Worm (Caenorhabditis elegans): ENCODE measurements around the gene Y57G11B.5.

Gene Y57G11B.5

ce11 chrIV:14574282-14574869 is at the start of gene Y57G11B.5, which contains the start of gene Y57G11B.3:
TSS of gene Y57G11B.5 (plus strand) at chrIV:14574819.
TSS of gene Y57G11B.3 (minus strand) at chrIV:14574382.
- TF ChIP-seq sptf-1 (tag; optimal IDR thresholded peaks at IDR 0.05) (no peak), unc-62 (GFP tag; optimal IDR thresholded peaks at IDR 0.05) (no peak), nhr-2 (tag; optimal IDR thresholded peaks at IDR 0.05) (no peak), sem-2 (GFP tag; optimal IDR thresholded peaks at IDR 0.05) (no peak), ces-1 (GFP tag; optimal IDR thresholded peaks at IDR 0.05) (no peak), bed-3 (GFP tag; optimal IDR thresholded peaks at IDR 0.05) (no peak), unc-39 (tag; optimal IDR thresholded peaks at IDR 0.05) (no peak), M03D4.4 (tag; optimal IDR thresholded peaks at IDR 0.05) (no peak), nhr-28 (tag; optimal IDR thresholded peaks at IDR 0.05) (no peak), flh-1 (GFP tag; optimal IDR thresholded peaks at IDR 0.05) (no peak), elt-3 (tag; optimal IDR thresholded peaks at IDR 0.05) (no peak), nhr-237 (tag; optimal IDR thresholded peaks at IDR 0.05) (no peak), pha-4 (tag; optimal IDR thresholded peaks at IDR 0.05) (no peak), unc-120 (tag; optimal IDR thresholded peaks at IDR 0.05; ENCODE audit: poor library complexity, severe bottlenecking) (no peak)

- TF ChIP-seq zip-8 (tag; optimal IDR thresholded peaks at IDR 0.05) (no peak), mls-2 (tag; optimal IDR thresholded peaks at IDR 0.05) (no peak), ceh-83 (GFP tag; optimal IDR thresholded peaks at IDR 0.05) (no peak), lsy-2 (tag; optimal IDR thresholded peaks at IDR 0.05) (no peak), snpc-4 (tag; optimal IDR thresholded peaks at IDR 0.05) (no peak), M03D4.4 (tag; optimal IDR thresholded peaks at IDR 0.05) (no peak)
These were observed 45.9 kb upstream of the Y57G11B.5 start, which contains the start of gene T27E7.3 for ce11 chrIV:14528718-14529117. TSS of gene T27E7.3 (plus strand) at chrIV:14529018.

- no peak for TF ChIP-seq ceh-43 (GFP tag; optimal IDR thresholded peaks at IDR 0.05)
- TF ChIP-seq nhr-12 (tag; optimal IDR thresholded peaks at IDR 0.05), result no peak
These were observed 44.6 kb upstream of the Y57G11B.5 start for ce11 chrIV:14530031-14530430.

ce11 chrIV:14532366-14532765 is 42.3 kb upstream of the Y57G11B.5 start:
- no peak for TF ChIP-seq bed-3 (GFP tag; optimal IDR thresholded peaks at IDR 0.05)
- no peak for TF ChIP-seq lin-32 (GFP tag; optimal IDR thresholded peaks at IDR 0.05)
- no peak for TF ChIP-seq unc-120 (tag; optimal IDR thresholded peaks at IDR 0.05; ENCODE audit: poor library complexity, severe bottlenecking)
- TF ChIP-seq ham-2 (GFP tag; optimal IDR thresholded peaks at IDR 0.05), result no peak
- peak; percentile 9 for TF ChIP-seq blmp-1 (tag; optimal IDR thresholded peaks at IDR 0.05)
- TF ChIP-seq nhr-28 (tag; optimal IDR thresholded peaks at IDR 0.05), result no peak

- no peak for TF ChIP-seq mep-1 (tag; optimal IDR thresholded peaks at IDR 0.05)
- TF ChIP-seq lsy-2 (tag; optimal IDR thresholded peaks at IDR 0.05), result no peak
- no peak for TF ChIP-seq flh-1 (GFP tag; optimal IDR thresholded peaks at IDR 0.05)
- no peak for TF ChIP-seq hlh-1 (tag; optimal IDR thresholded peaks at IDR 0.05)
- no peak for TF ChIP-seq ceh-43 (GFP tag; optimal IDR thresholded peaks at IDR 0.05)
These were observed 39.7 kb upstream of the Y57G11B.5 start, which contains the start of gene T27E7.4 for ce11 chrIV:14534967-14535366. TSS of gene T27E7.4 (minus strand) at chrIV:14535067.

- TF ChIP-seq nhr-28 (tag; optimal IDR thresholded peaks at IDR 0.05) (no peak), zip-8 (tag; optimal IDR thresholded peaks at IDR 0.05) (no peak), lin-13 (tag; optimal IDR thresholded peaks at IDR 0.05) (no peak), sem-2 (GFP tag; optimal IDR thresholded peaks at IDR 0.05) (no peak), mep-1 (tag; optimal IDR thresholded peaks at IDR 0.05) (no peak), lin-32 (GFP tag; optimal IDR thresholded peaks at IDR 0.05) (no peak), ham-2 (GFP tag; optimal IDR thresholded peaks at IDR 0.05) (no peak), ces-1 (GFP tag; optimal IDR thresholded peaks at IDR 0.05) (no peak), unc-39 (tag; optimal IDR thresholded peaks at IDR 0.05) (no peak)
These were observed 37.7 kb upstream of the Y57G11B.5 start, which contains the start of gene T27E7.5 for ce11 chrIV:14536911-14537310. TSS of gene T27E7.5 (plus strand) at chrIV:14537163.

- no peak for TF ChIP-seq mep-1 (tag; optimal IDR thresholded peaks at IDR 0.05)
- TF ChIP-seq snpc-4 (tag; optimal IDR thresholded peaks at IDR 0.05), result no peak
- no peak for TF ChIP-seq ces-1 (GFP tag; optimal IDR thresholded peaks at IDR 0.05)
- no peak for TF ChIP-seq lin-32 (GFP tag; optimal IDR thresholded peaks at IDR 0.05)
- no peak for TF ChIP-seq ceh-83 (GFP tag; optimal IDR thresholded peaks at IDR 0.05)
- no peak for TF ChIP-seq sem-2 (GFP tag; optimal IDR thresholded peaks at IDR 0.05)
- no peak for TF ChIP-seq mls-2 (tag; optimal IDR thresholded peaks at IDR 0.05)
- no peak for TF ChIP-seq lin-13 (tag; optimal IDR thresholded peaks at IDR 0.05)
- no peak for TF ChIP-seq drap-1 (GFP tag; optimal IDR thresholded peaks at IDR 0.05)
- TF ChIP-seq nhr-28 (tag; optimal IDR thresholded peaks at IDR 0.05), result no peak
- no peak for TF ChIP-seq bed-3 (GFP tag; optimal IDR thresholded peaks at IDR 0.05)
- no peak for TF ChIP-seq flh-1 (GFP tag; optimal IDR thresholded peaks at IDR 0.05)
- TF ChIP-seq blmp-1 (tag; optimal IDR thresholded peaks at IDR 0.05), result no peak
- TF ChIP-seq unc-120 (tag; optimal IDR thresholded peaks at IDR 0.05; ENCODE audit: poor library complexity, severe bottlenecking), result no peak
- TF ChIP-seq nhr-237 (tag; optimal IDR thresholded peaks at IDR 0.05), result no peak
- no peak for TF ChIP-seq elt-1 (tag; optimal IDR thresholded peaks at IDR 0.05; ENCODE audit: borderline replicate concordance, insufficient read depth)
- TF ChIP-seq ceh-39 (tag; optimal IDR thresholded peaks at IDR 0.05), result no peak
- TF ChIP-seq ham-2 (GFP tag; optimal IDR thresholded peaks at IDR 0.05), result no peak
- no peak for TF ChIP-seq tbx-8 (GFP tag; optimal IDR thresholded peaks at IDR 0.05)
These were observed 32.1 kb upstream of the Y57G11B.5 start, which contains the start of gene pals-29 for ce11 chrIV:14542517-14542916. TSS of gene pals-29 (minus strand) at chrIV:14542617.

Measured in whole organism, mixed stage, embryonic.